Worm (Caenorhabditis elegans) whole organism, L1 larva: ENCODE measurements around the gene C33D9.13.

ENCODE experiments used
- C04F5.9 ChIP-seq: sonication (generic microtip); optimal IDR thresholded peaks from 2 replicates; lab custom pipeline; 2016; ENCODE audit warnings: missing genetic modification characterization, missing compliant biosample characterization
- C34B4.2 ChIP-seq: sonication (generic microtip); optimal IDR thresholded peaks from 2 replicates; lab custom pipeline; 2017; ENCODE audit warnings: mild to moderate bottlenecking, missing genetic modification characterization, missing compliant biosample characterization
- F16B12.6 ChIP-seq: fragments of 150-350 bp; optimal IDR thresholded peaks from 2 replicates; lab custom pipeline; 2014; ENCODE audit warnings: missing biosample characterization, missing genetic modification characterization
- Y116A8C.19 ChIP-seq: sonication (generic microtip); optimal IDR thresholded peaks from 2 replicates; lab custom pipeline; 2016; ENCODE audit warnings: missing compliant biosample characterization, missing genetic modification characterization, borderline replicate concordance
- alr-1 ChIP-seq: fragments of 200-800 bp; sonication (Bioruptor generic); optimal IDR thresholded peaks from 2 replicates; lab custom pipeline; 2018; ENCODE audit warnings: borderline replicate concordance, mild to moderate bottlenecking, missing genetic modification characterization, missing compliant biosample characterization
- aly-2 ChIP-seq: fragments of 150-350 bp; optimal IDR thresholded peaks from 2 replicates; lab custom pipeline; 2014; ENCODE audit warnings: missing biosample characterization, missing genetic modification characterization
- ama-1 ChIP-seq: fragments of 150-350 bp; optimal IDR thresholded peaks from 2 replicates; lab custom pipeline; 2014
- ceh-63 ChIP-seq: fragments of 200-800 bp; sonication (Bioruptor generic); optimal IDR thresholded peaks from 2 replicates; lab custom pipeline; 2018; ENCODE audit warnings: mild to moderate bottlenecking, missing genetic modification characterization, missing compliant biosample characterization
- ceh-8 ChIP-seq: fragments of 200-800 bp; sonication (Bioruptor generic); optimal IDR thresholded peaks from 2 replicates; lab custom pipeline; 2018; ENCODE audit warnings: mild to moderate bottlenecking, missing genetic modification characterization, moderate library complexity, missing compliant biosample characterization
- ceh-82 ChIP-seq, 3 experiments: fragments of 150-350 bp in 1 of 3; sonication (generic microtip) in 2 of 3; optimal IDR thresholded peaks; 2 replicates each; lab custom pipeline; 2014 to 2017; ENCODE audit warnings: missing biosample characterization in 3 of 3, missing genetic modification characterization in 3 of 3
- dpl-1 ChIP-seq, 3 experiments: fragments of 150-350 bp in 2 of 3; sonication (generic microtip) in 1 of 3; optimal IDR thresholded peaks; 2 replicates each; lab custom pipeline; 2014 to 2017; ENCODE audit warnings: missing biosample characterization in 3 of 3, missing genetic modification characterization in 3 of 3, missing genetic modification reagents in 3 of 3
- dsc-1 ChIP-seq: sonication (generic microtip); optimal IDR thresholded peaks from 2 replicates; lab custom pipeline; 2016; ENCODE audit warnings: mild to moderate bottlenecking, missing genetic modification characterization, missing compliant biosample characterization
- efl-1 ChIP-seq, 4 experiments: fragments of 150-350 bp; optimal IDR thresholded peaks in 3 of 4; peaks in 1 of 4; 1 replicate in 1 of 4; 2 replicates in 3 of 4; lab custom pipeline; 2014; ENCODE audit warnings: missing biosample characterization in 2 of 4, missing genetic modification characterization in 2 of 4, missing genetic modification reagents in 2 of 4
- efl-3 ChIP-seq: fragments of 200-800 bp; sonication (Bioruptor generic); optimal IDR thresholded peaks from 2 replicates; lab custom pipeline; 2018; ENCODE audit warnings: mild to moderate bottlenecking, missing genetic modification characterization, missing compliant biosample characterization
- egl-13 ChIP-seq: sonication (generic microtip); optimal IDR thresholded peaks from 2 replicates; lab custom pipeline; 2016; ENCODE audit warnings: missing genotype, missing genetic modification reagents, missing genetic modification characterization, missing compliant biosample characterization
- egl-27 ChIP-seq, 2 experiments: fragments of 150-350 bp in 1 of 2; sonication (generic microtip); optimal IDR thresholded peaks; 3 replicates each; lab custom pipeline; 2017 to 2018; ENCODE audit warnings: missing biosample characterization in 2 of 2, missing genetic modification characterization in 2 of 2, missing genetic modification reagents in 2 of 2
- elt-3 ChIP-seq, 6 experiments: fragments of 150-350 bp in 1 of 6; sonication (generic microtip); optimal IDR thresholded peaks; 2 replicates each; lab custom pipeline; 2017 to 2018; ENCODE audit warnings: missing biosample characterization in 6 of 6, missing genetic modification characterization in 6 of 6, inconsistent platforms in 1 of 6
- fkh-10 ChIP-seq: sonication (generic microtip); optimal IDR thresholded peaks from 2 replicates; lab custom pipeline; 2017; ENCODE audit warnings: missing biosample characterization, missing genetic modification reagents, missing genetic modification characterization
- hlh-4 ChIP-seq: sonication (generic microtip); optimal IDR thresholded peaks from 2 replicates; lab custom pipeline; 2016; ENCODE audit warnings: mild to moderate bottlenecking, missing genetic modification characterization, missing compliant biosample characterization
- hpl-2 ChIP-seq: fragments of 150-350 bp; optimal IDR thresholded peaks from 2 replicates; lab custom pipeline; 2014; ENCODE audit warnings: missing biosample characterization, missing genetic modification reagents, missing genetic modification characterization
- isw-1 ChIP-seq: fragments of 200-800 bp; sonication (Bioruptor generic); IDR thresholded peaks from 2 replicates; pipeline ENCODE4 v1.3.6; 2022; ENCODE audit warnings: missing genetic modification characterization, missing compliant biosample characterization
- jun-1 ChIP-seq: fragments of 150-350 bp; optimal IDR thresholded peaks from 2 replicates; lab custom pipeline; 2014; ENCODE audit warnings: missing biosample characterization, missing genetic modification reagents, missing genetic modification characterization
- lin-35 ChIP-seq, 2 experiments: fragments of 150-350 bp; optimal IDR thresholded peaks; 2 replicates each; lab custom pipeline; 2014; ENCODE audit warnings: missing biosample characterization in 2 of 2, missing genetic modification characterization in 2 of 2, missing genetic modification reagents in 2 of 2
- lin-39 ChIP-seq: fragments of 150-350 bp; optimal IDR thresholded peaks from 2 replicates; lab custom pipeline; 2014; ENCODE audit warnings: missing biosample characterization, missing genetic modification reagents, missing genetic modification characterization
- lsy-2 ChIP-seq, 2 experiments: fragments of 150-350 bp; optimal IDR thresholded peaks; 2 replicates each; lab custom pipeline; 2014; ENCODE audit warnings: missing biosample characterization in 2 of 2, missing genetic modification characterization in 2 of 2
- mab-9 ChIP-seq: fragments of 200-800 bp; sonication (Bioruptor generic); IDR thresholded peaks from 2 replicates; pipeline ENCODE4 v1.3.6; 2022; ENCODE audit warnings: missing genetic modification reagents, missing genetic modification characterization, missing compliant biosample characterization
- mdl-1 ChIP-seq, 2 experiments: fragments of 150-350 bp; optimal IDR thresholded peaks; 2 replicates each; lab custom pipeline; 2014 to 2017; ENCODE audit warnings: missing biosample characterization in 2 of 2, missing genetic modification characterization in 2 of 2, inconsistent platforms in 1 of 2
- mep-1 ChIP-seq: fragments of 150-350 bp; optimal IDR thresholded peaks from 2 replicates; lab custom pipeline; 2014; ENCODE audit warnings: missing biosample characterization, missing genetic modification characterization
- nhr-19 ChIP-seq: fragments of 200-800 bp; sonication (Bioruptor generic); conservative IDR thresholded peaks from 2 replicates; pipeline ENCODE4 v1.3.6; 2022; ENCODE audit warnings: missing genetic modification characterization, missing compliant biosample characterization
- nhr-20 ChIP-seq: sonication (generic microtip); optimal IDR thresholded peaks from 2 replicates; lab custom pipeline; 2016; ENCODE audit warnings: mild to moderate bottlenecking, missing genetic modification characterization, missing compliant biosample characterization
- nhr-28 ChIP-seq: fragments of 150-350 bp; optimal IDR thresholded peaks from 2 replicates; lab custom pipeline; 2014; ENCODE audit warnings: missing biosample characterization, missing genetic modification characterization
- nhr-47 ChIP-seq: sonication (generic microtip); optimal IDR thresholded peaks from 2 replicates; lab custom pipeline; 2016; ENCODE audit warnings: mild to moderate bottlenecking, missing genetic modification characterization, moderate library complexity, missing compliant biosample characterization
- nhr-71 ChIP-seq: sonication (generic microtip); optimal IDR thresholded peaks from 2 replicates; lab custom pipeline; 2016; ENCODE audit warnings: mild to moderate bottlenecking, missing genetic modification characterization, moderate library complexity, missing compliant biosample characterization
- nhr-76 ChIP-seq: sonication (generic microtip); optimal IDR thresholded peaks from 2 replicates; lab custom pipeline; 2017; ENCODE audit warnings: missing biosample characterization, missing genetic modification characterization
- nhr-84 ChIP-seq: sonication (generic microtip); optimal IDR thresholded peaks from 2 replicates; lab custom pipeline; 2017; ENCODE audit warnings: missing biosample characterization, missing genetic modification characterization
- pag-3 ChIP-seq: sonication (generic microtip); optimal IDR thresholded peaks from 2 replicates; lab custom pipeline; 2017; ENCODE audit warnings: missing genetic modification characterization, mild to moderate bottlenecking, missing compliant biosample characterization, antibody characterized with exemption, borderline replicate concordance; ENCODE audit not compliant: insufficient read depth
- rnt-1 ChIP-seq: sonication (generic microtip); optimal IDR thresholded peaks from 2 replicates; lab custom pipeline; 2016; ENCODE audit warnings: mild to moderate bottlenecking, missing genetic modification characterization, moderate library complexity, missing compliant biosample characterization
- skn-1 ChIP-seq: fragments of 150-350 bp; optimal IDR thresholded peaks from 2 replicates; lab custom pipeline; 2014; ENCODE audit warnings: missing biosample characterization, missing genetic modification characterization
- snpc-4 ChIP-seq: fragments of 150-350 bp; optimal IDR thresholded peaks from 2 replicates; lab custom pipeline; 2014; ENCODE audit warnings: missing biosample characterization, missing genetic modification characterization
- snu-23 ChIP-seq: sonication (generic microtip); optimal IDR thresholded peaks from 2 replicates; lab custom pipeline; 2016; ENCODE audit warnings: missing genetic modification characterization, missing compliant biosample characterization
- swsn-7 ChIP-seq: sonication (generic microtip); optimal IDR thresholded peaks from 2 replicates; lab custom pipeline; 2016; ENCODE audit warnings: missing genetic modification characterization, missing compliant biosample characterization
- tlp-1 ChIP-seq: fragments of 150-350 bp; optimal IDR thresholded peaks from 2 replicates; lab custom pipeline; 2014; ENCODE audit warnings: missing biosample characterization, missing genetic modification characterization
- unc-62 ChIP-seq: fragments of 150-350 bp; optimal IDR thresholded peaks from 2 replicates; lab custom pipeline; 2014; ENCODE audit warnings: missing biosample characterization, missing genetic modification reagents, missing genetic modification characterization
- unc-98 ChIP-seq: fragments of 200-800 bp; sonication (Bioruptor generic); IDR thresholded peaks from 2 replicates; pipeline ENCODE4 v1.3.6; 2022; ENCODE audit warnings: missing genetic modification characterization, missing compliant biosample characterization
- vab-15 ChIP-seq: sonication (generic microtip); optimal IDR thresholded peaks from 2 replicates; lab custom pipeline; 2017; ENCODE audit warnings: missing genotype, mild to moderate bottlenecking, missing genetic modification characterization, missing compliant biosample characterization
- xbp-1 ChIP-seq: sonication (generic microtip); optimal IDR thresholded peaks from 2 replicates; lab custom pipeline; 2016; ENCODE audit warnings: missing genetic modification characterization, missing compliant biosample characterization
- ztf-11 ChIP-seq, 2 experiments: sonication (generic microtip); optimal IDR thresholded peaks; 2 replicates each; lab custom pipeline; 2016 to 2017; ENCODE audit warnings: missing genetic modification characterization in 2 of 2, missing biosample characterization in 1 of 2, missing compliant biosample characterization in 1 of 2

Gene C33D9.13

DNA sequence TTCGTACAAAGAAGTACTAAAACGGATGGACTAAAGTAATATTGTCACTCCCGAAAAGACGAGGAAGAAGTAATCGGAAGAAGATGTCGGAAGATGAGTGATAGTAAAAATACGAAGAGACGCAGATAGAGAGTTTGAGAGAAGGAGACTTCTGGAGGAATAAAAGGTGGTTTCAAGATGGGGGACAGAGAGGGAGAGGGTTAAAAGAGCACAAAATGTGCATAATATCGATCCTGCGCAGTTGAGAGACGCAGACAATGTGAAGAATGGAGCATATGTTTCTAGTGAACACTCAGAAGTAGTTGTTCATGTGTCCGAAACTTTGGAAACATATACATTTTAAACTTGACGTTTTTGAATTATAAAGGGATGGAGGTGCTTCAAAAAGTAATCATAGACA lies 22.6 kb downstream of the C33D9.13 start (continued):
- TF ChIP-seq mab-9 (GFP tag; lab: Robert Waterston, UW): no peak
- TF ChIP-seq unc-62 (GFP tag; lab: Kevin White, UChicago): no peak
- TF ChIP-seq egl-27 (tag; optimal IDR thresholded peaks at IDR 0.05; lab: Kevin White, UChicago): no peak
- TF ChIP-seq vab-15 (tag; lab: Kevin White, UChicago): no peak
- no peak for TF ChIP-seq unc-98
- peak; percentile 53 for TF ChIP-seq nhr-71
- peak; percentile 35 for TF ChIP-seq isw-1 (GFP tag; lab: Robert Waterston, UW)
- peak; percentile 15 to 66 (median 34) for TF ChIP-seq ceh-82 (tag; optimal IDR thresholded peaks at IDR 0.05; lab: Kevin White, UChicago)
- peak; percentile 46 for TF ChIP-seq egl-13 (tag; lab: Kevin White, UChicago)

DNA sequence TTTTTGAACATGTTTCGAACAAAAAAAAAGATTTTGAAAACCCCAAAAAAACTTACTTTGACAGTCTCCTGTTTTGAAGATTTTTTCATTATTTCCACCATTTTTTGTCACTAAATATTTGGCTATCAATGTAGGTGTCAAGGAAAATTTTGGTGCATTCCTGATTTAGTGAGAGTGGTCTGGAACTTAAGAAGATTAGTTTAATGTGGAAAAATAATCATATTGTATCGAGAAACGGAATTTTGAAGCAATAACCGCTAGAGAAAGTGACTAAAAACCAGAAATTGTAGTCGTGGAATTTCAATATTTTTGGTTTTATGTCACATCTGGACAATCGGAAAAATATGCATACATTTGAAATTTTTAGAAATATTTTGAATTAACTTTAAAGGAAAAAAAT lies 23.2 kb downstream of the C33D9.13 start, which contains the start of the genes F20C5.11 and klp-11:
TSS of gene F20C5.11 (minus strand) at position 101 of the 400 bp plus-strand sequence.
TSS of gene klp-11 (minus strand) at position 171 of the 400 bp plus-strand sequence.
- no peak for TF ChIP-seq hpl-2 (GFP tag; lab: Kevin White, UChicago)
- TF ChIP-seq dsc-1 (tag; lab: Kevin White, UChicago): no peak
- TF ChIP-seq tlp-1: no peak
- TF ChIP-seq mep-1 (tag; lab: Kevin White, UChicago): no peak
- TF ChIP-seq Y116A8C.19: no peak
- TF ChIP-seq mdl-1 (tag; optimal IDR thresholded peaks at IDR 0.05; lab: Kevin White, UChicago): no peak

DNA sequence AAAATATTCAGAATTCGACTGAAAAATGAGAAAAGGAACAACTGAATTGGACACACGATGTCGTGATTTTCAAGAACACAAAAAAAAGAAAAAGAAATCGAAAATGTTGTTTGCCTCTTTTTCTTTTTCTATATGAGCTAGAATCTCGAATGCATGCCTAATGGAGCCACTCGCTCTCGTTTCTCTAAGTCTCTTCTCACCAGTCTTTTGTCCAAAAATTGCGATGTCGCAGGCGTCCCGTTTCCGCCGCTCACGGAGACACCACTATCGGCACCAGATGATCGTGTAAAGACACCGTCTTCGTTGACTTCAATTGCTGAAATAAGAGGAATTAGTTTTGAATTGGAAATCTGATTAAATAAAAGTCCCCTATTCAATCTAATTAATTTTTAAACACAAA lies 26.5 kb downstream of the C33D9.13 start:
- TF ChIP-seq efl-3 (GFP tag; lab: Kevin White, UChicago) (no peak), lin-35 (GFP tag; optimal IDR thresholded peaks at IDR 0.05; lab: Kevin White, UChicago) (peak in 1 of 2 experiments; percentile 43), pag-3 (no peak), ama-1 (no peak), F16B12.6 (tag; lab: Kevin White, UChicago) (no peak), nhr-84 (tag; lab: Kevin White, UChicago) (no peak), fkh-10 (GFP tag; lab: Kevin White, UChicago) (peak; percentile 40), dpl-1 (GFP tag; optimal IDR thresholded peaks at IDR 0.05; lab: Kevin White, UChicago) (peak in 1 of 3 experiments; percentile 28), nhr-76 (no peak), mdl-1 (tag; optimal IDR thresholded peaks at IDR 0.05; lab: Kevin White, UChicago) (no peak), C04F5.9 (tag; lab: Kevin White, UChicago) (no peak), hlh-4 (tag; lab: Kevin White, UChicago) (no peak), rnt-1 (tag; lab: Kevin White, UChicago) (peak; percentile 34), efl-1 (optimal IDR thresholded peaks at IDR 0.05; lab: Kevin White, UChicago) (peak; percentile 38 to 50), efl-1 (GFP tag; optimal IDR thresholded peaks at IDR 0.05 in 1 of 2; lab: Kevin White, UChicago) (peak in 1 of 2 experiments; percentile 13), aly-2 (tag; lab: Kevin White, UChicago) (no peak), snpc-4 (tag; lab: Kevin White, UChicago) (no peak), hpl-2 (GFP tag; lab: Kevin White, UChicago) (no peak), snu-23 (peak; percentile 21), nhr-20 (tag; lab: Kevin White, UChicago) (no peak), xbp-1 (tag; lab: Kevin White, UChicago) (peak; percentile 4), vab-15 (tag; lab: Kevin White, UChicago) (no peak), mep-1 (tag; lab: Kevin White, UChicago) (peak; percentile 5), lsy-2 (tag; optimal IDR thresholded peaks at IDR 0.05; lab: Kevin White, UChicago) (peak; percentile 4 to 50), lin-39 (tag; lab: Kevin White, UChicago) (no peak), alr-1 (tag; lab: Kevin White, UChicago) (no peak), nhr-47 (tag; lab: Kevin White, UChicago) (peak; percentile 54), dsc-1 (tag; lab: Kevin White, UChicago) (no peak), skn-1 (peak; percentile 17), unc-98 (no peak), elt-3 (tag; optimal IDR thresholded peaks at IDR 0.05; lab: Kevin White, UChicago) (no peak), nhr-19 (GFP tag; lab: Robert Waterston, UW) (no peak), C34B4.2 (tag; lab: Kevin White, UChicago) (no peak), ztf-11 (tag; optimal IDR thresholded peaks at IDR 0.05; lab: Kevin White, UChicago) (no peak), jun-1 (no peak), ceh-8 (no peak), nhr-71 (peak; percentile 56), egl-27 (tag; optimal IDR thresholded peaks at IDR 0.05; lab: Kevin White, UChicago) (no peak), nhr-28 (tag; lab: Kevin White, UChicago) (no peak), mab-9 (GFP tag; lab: Robert Waterston, UW) (no peak), swsn-7 (tag; lab: Kevin White, UChicago) (peak; percentile 42), ceh-63 (no peak)
